Fruit fly (Drosophila melanogaster): ENCODE measurements around the gene Cyp4g1.

The Cyp4g1 gene

DNA sequence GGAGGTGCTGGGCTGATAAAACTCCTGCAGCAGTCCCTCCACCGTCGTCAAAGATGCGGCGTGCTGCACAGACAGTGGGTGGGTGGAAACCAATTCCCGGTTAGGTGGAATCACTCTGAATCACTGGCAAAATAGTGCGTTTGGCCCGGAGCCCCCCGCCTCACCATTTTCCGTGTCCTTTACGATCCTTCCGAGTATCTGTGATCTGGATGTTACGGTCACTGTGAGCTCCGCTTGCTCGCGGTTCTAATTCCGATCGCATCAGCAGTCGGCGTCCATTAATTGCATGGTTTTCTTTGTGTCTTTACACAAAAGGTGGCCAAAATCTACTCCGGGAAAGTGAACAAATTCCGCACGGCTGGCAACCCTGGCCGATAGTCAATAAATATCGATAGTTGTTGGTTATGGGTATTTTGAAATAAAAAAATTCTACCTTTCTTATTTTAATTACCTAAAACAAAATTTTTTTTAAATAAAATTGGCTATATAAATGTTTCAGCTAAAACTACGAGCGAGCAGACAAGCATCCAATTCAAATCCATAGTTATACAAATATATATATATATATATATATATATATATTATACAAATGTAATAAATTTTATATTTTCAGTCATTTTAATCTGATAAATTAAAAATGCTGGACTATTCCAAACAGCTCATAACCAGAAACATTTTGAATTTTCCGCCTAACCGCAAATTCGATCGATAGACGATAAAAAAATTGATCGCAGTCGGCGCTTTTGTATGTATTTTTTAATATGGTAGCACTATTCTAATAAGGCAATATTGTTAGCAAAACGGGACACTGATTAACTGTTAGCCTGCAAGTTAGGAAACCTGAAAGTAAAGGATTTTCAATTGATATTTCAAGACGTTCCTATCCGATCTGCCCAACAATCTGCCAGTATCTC, 7.4 kb upstream of the Cyp4g1 start, which contains the start of the genes ebo and CG13373 (continued):
- TF ChIP-seq sna (GFP tag; IDR thresholded peaks at IDR 0.05; ENCODE audit: partially characterized antibody): 0 out of 2 replicates have a peak, but pooled peaks have one; percentile 11
- TF ChIP-seq CG17359 (tag; optimal IDR thresholded peaks at IDR 0.05): peak; percentile 44
- no peak for TF ChIP-seq Lim3 (GFP tag; IDR thresholded peaks at IDR 0.05)
- no peak for TF ChIP-seq CG7786 (GFP tag; optimal IDR thresholded peaks at IDR 0.05)
- no peak for TF ChIP-seq CG9609 (GFP tag; optimal IDR thresholded peaks at IDR 0.05)
- peak; percentile 78 for TF ChIP-seq E2f2 (GFP tag; IDR thresholded peaks at IDR 0.05)
- TF ChIP-seq ase (GFP tag; IDR thresholded peaks at IDR 0.05): peak; percentile 78
- TF ChIP-seq CG2129 (GFP tag; IDR thresholded peaks at IDR 0.05; ENCODE audit: partially characterized antibody): 0 out of 2 replicates have a peak, but pooled peaks have one; percentile 18
- peak; percentile 37 for TF ChIP-seq pzg (GFP tag; optimal IDR thresholded peaks at IDR 0.05)
- no peak for TF ChIP-seq CG10209 (GFP tag; optimal IDR thresholded peaks at IDR 0.05)
- TF ChIP-seq disco-r (GFP tag; optimal IDR thresholded peaks at IDR 0.05): no peak
- no peak for TF ChIP-seq CG12236 (GFP tag; optimal IDR thresholded peaks at IDR 0.05)
- peak; percentile 81 for TF ChIP-seq Med (GFP tag)
- no peak for TF ChIP-seq Dfd (GFP tag; optimal IDR thresholded peaks at IDR 0.05)
- TF ChIP-seq CG12659 (GFP tag; optimal IDR thresholded peaks at IDR 0.05): peak; percentile 3
- peak; percentile 35 for TF ChIP-seq mam (GFP tag; optimal IDR thresholded peaks at IDR 0.05)
- no peak for TF ChIP-seq CG7987 (GFP tag; optimal IDR thresholded peaks at IDR 0.05)
- TF ChIP-seq CG5245 (GFP tag; optimal IDR thresholded peaks at IDR 0.05): no peak
- TF ChIP-seq Ada2b (GFP tag; IDR thresholded peaks at IDR 0.05): peak; percentile 39
- TF ChIP-seq Rfx (GFP tag; IDR thresholded peaks at IDR 0.05): peak; percentile 70
- TF ChIP-seq CoRest (tag; optimal IDR thresholded peaks at IDR 0.05): no peak
- no peak for TF ChIP-seq CG11696 (GFP tag; IDR thresholded peaks at IDR 0.05)
- TF ChIP-seq knrl (GFP tag; IDR thresholded peaks at IDR 0.05; ENCODE audit: partially characterized antibody): peak; percentile 60; the same call in 2 of the 3 replicates
- TF ChIP-seq CG8359 (GFP tag; optimal IDR thresholded peaks at IDR 0.05; ENCODE audit: borderline replicate concordance): no peak
- no peak for TF ChIP-seq bowl (GFP tag; IDR thresholded peaks at IDR 0.05)
- no peak for TF ChIP-seq sens-2 (GFP tag; IDR thresholded peaks at IDR 0.05)
- no peak for TF ChIP-seq hb (GFP tag; IDR thresholded peaks at IDR 0.05; ENCODE audit: partially characterized antibody)
- peak; percentile 19; the same call in 2 of the 3 replicates for TF ChIP-seq CG14860 (GFP tag; IDR thresholded peaks at IDR 0.05; ENCODE audit: partially characterized antibody)
- no peak for TF ChIP-seq Usf (GFP tag; optimal IDR thresholded peaks at IDR 0.05)
- TF ChIP-seq gce (GFP tag; IDR thresholded peaks at IDR 0.05): no peak
- 0 out of 3 replicates have a peak, but pooled peaks have one; percentile 30 for TF ChIP-seq zfh1 (GFP tag; IDR thresholded peaks at IDR 0.05)
- peak; percentile 32 for TF ChIP-seq zfh2 (GFP tag; optimal IDR thresholded peaks at IDR 0.05)
- no peak for TF ChIP-seq CG2678 (tag; optimal IDR thresholded peaks at IDR 0.05)
- TF ChIP-seq eve (GFP tag; optimal IDR thresholded peaks at IDR 0.05): no peak
- no peak for TF ChIP-seq pan (optimal IDR thresholded peaks at IDR 0.05)
- TF ChIP-seq pan (GFP tag; optimal IDR thresholded peaks at IDR 0.05 in 1 of 2, IDR thresholded peaks at IDR 0.05 in 1 of 2): peak in 1 of 2 experiments; percentile 36
- peak; percentile 35 for TF ChIP-seq nmo (GFP tag; optimal IDR thresholded peaks at IDR 0.05)
- TF ChIP-seq Ets97D (GFP tag; optimal IDR thresholded peaks at IDR 0.05): peak; percentile 22
- TF ChIP-seq Vsx1 (GFP tag; optimal IDR thresholded peaks at IDR 0.05): no peak
- peak; percentile 11 for TF ChIP-seq Myb (GFP tag; optimal IDR thresholded peaks at IDR 0.05)
- TF ChIP-seq al (GFP tag; IDR thresholded peaks at IDR 0.05): 0 out of 2 replicates have a peak, but pooled peaks have one; percentile 17
- TF ChIP-seq CG12155 (GFP tag; optimal IDR thresholded peaks at IDR 0.05): peak; percentile 3
- TF ChIP-seq dm (GFP tag; optimal IDR thresholded peaks at IDR 0.05): no peak
- TF ChIP-seq Dll (GFP tag; IDR thresholded peaks at IDR 0.05; ENCODE audit: partially characterized antibody): peak; percentile 69; the same call in 3 of the 4 replicates
- peak; percentile 49; the same call in 1 of the 2 replicates for TF ChIP-seq inv (GFP tag; IDR thresholded peaks at IDR 0.05; ENCODE audit: partially characterized antibody)
- no peak for TF ChIP-seq CG13123 (GFP tag; optimal IDR thresholded peaks at IDR 0.05)
- TF ChIP-seq MESR4 (GFP tag; optimal IDR thresholded peaks at IDR 0.05): peak; percentile 77
- peak; percentile 47 for TF ChIP-seq PHDP (tag; optimal IDR thresholded peaks at IDR 0.05)
